Worm (Caenorhabditis elegans) whole organism, late embryonic: ENCODE measurements around the gene W08A12.2.

ENCODE experiments used
- C08G9.2 ChIP-seq: sonication (generic microtip); optimal IDR thresholded peaks from 2 replicates; lab custom pipeline; 2016; ENCODE audit warnings: mild to moderate bottlenecking, missing genetic modification characterization, moderate library complexity, missing compliant biosample characterization
- C38D4.7 ChIP-seq: fragments of 200-800 bp; sonication (Bioruptor generic); optimal IDR thresholded peaks from 2 replicates; lab custom pipeline; 2018; ENCODE audit warnings: mild to moderate bottlenecking, missing genetic modification characterization, moderate library complexity, missing compliant biosample characterization
- F13H6.1 ChIP-seq: sonication (generic microtip); optimal IDR thresholded peaks from 2 replicates; lab custom pipeline; 2016; ENCODE audit warnings: missing genetic modification characterization, missing compliant biosample characterization
- T23F11.4 ChIP-seq: fragments of 200-800 bp; sonication (Bioruptor generic); optimal IDR thresholded peaks from 2 replicates; lab custom pipeline; 2018; ENCODE audit warnings: mild to moderate bottlenecking, missing genetic modification characterization, missing compliant biosample characterization
- Y22D7AL.16 ChIP-seq: sonication (generic microtip); optimal IDR thresholded peaks from 2 replicates; lab custom pipeline; 2016; ENCODE audit warnings: missing genetic modification characterization, missing compliant biosample characterization
- ahr-1 ChIP-seq: sonication (generic microtip); optimal IDR thresholded peaks from 2 replicates; lab custom pipeline; 2016; ENCODE audit warnings: missing genetic modification characterization, missing compliant biosample characterization
- ama-1 ChIP-seq: fragments of 150-350 bp; optimal IDR thresholded peaks from 2 replicates; lab custom pipeline; 2014
- ceh-14 ChIP-seq: sonication (generic microtip); optimal IDR thresholded peaks from 2 replicates; lab custom pipeline; 2016; ENCODE audit warnings: missing genotype, missing genetic modification characterization, missing compliant biosample characterization
- ceh-18 ChIP-seq: sonication (generic microtip); optimal IDR thresholded peaks from 2 replicates; lab custom pipeline; 2016; ENCODE audit warnings: missing genetic modification characterization, missing compliant biosample characterization
- ceh-22 ChIP-seq: sonication (generic microtip); optimal IDR thresholded peaks from 2 replicates; lab custom pipeline; 2017; ENCODE audit warnings: missing biosample characterization, missing genetic modification characterization
- ceh-34 ChIP-seq: sonication (generic microtip); optimal IDR thresholded peaks from 2 replicates; lab custom pipeline; 2016; ENCODE audit warnings: mild to moderate bottlenecking, missing genetic modification characterization, missing compliant biosample characterization
- ceh-45 ChIP-seq: fragments of 200-800 bp; sonication (Bioruptor generic); IDR thresholded peaks from 2 replicates; pipeline ENCODE4 v1.3.6; 2022; ENCODE audit warnings: missing genetic modification reagents, missing genetic modification characterization, missing compliant biosample characterization
- dmd-4 ChIP-seq: sonication (generic microtip); optimal IDR thresholded peaks from 2 replicates; lab custom pipeline; 2016; ENCODE audit warnings: borderline replicate concordance, missing genetic modification characterization, missing compliant biosample characterization
- eyg-1 ChIP-seq: sonication (generic microtip); optimal IDR thresholded peaks from 2 replicates; lab custom pipeline; 2016; ENCODE audit warnings: missing genotype, missing genetic modification characterization, missing compliant biosample characterization
- fkh-10 ChIP-seq: fragments of 150-350 bp; optimal IDR thresholded peaks from 2 replicates; lab custom pipeline; 2014; ENCODE audit warnings: missing biosample characterization, missing genetic modification reagents, missing genetic modification characterization
- fkh-6 ChIP-seq: sonication (generic microtip); optimal IDR thresholded peaks from 2 replicates; lab custom pipeline; 2016; ENCODE audit warnings: missing genetic modification characterization, missing compliant biosample characterization
- gmeb-2 ChIP-seq: sonication (generic microtip); optimal IDR thresholded peaks from 2 replicates; lab custom pipeline; 2016; ENCODE audit warnings: missing genetic modification characterization, inconsistent platforms, missing compliant biosample characterization
- hlh-13 ChIP-seq: fragments of 200-800 bp; sonication (Bioruptor generic); optimal IDR thresholded peaks from 2 replicates; lab custom pipeline; 2018; ENCODE audit warnings: mild to moderate bottlenecking, missing genetic modification characterization, missing compliant biosample characterization
- hlh-30 ChIP-seq: sonication (generic microtip); optimal IDR thresholded peaks from 2 replicates; lab custom pipeline; 2017; ENCODE audit warnings: antibody characterized with exemption, missing genetic modification characterization, missing compliant biosample characterization; ENCODE audit not compliant: insufficient read depth
- hlh-8 ChIP-seq: sonication (generic microtip); optimal IDR thresholded peaks from 2 replicates; lab custom pipeline; 2016; ENCODE audit warnings: missing genotype, missing genetic modification characterization, missing compliant biosample characterization
- lin-11 ChIP-seq: fragments of 200-800 bp; sonication (Bioruptor generic); optimal IDR thresholded peaks from 2 replicates; lab custom pipeline; 2018; ENCODE audit warnings: mild to moderate bottlenecking, missing genetic modification characterization, missing compliant biosample characterization
- madf-2 ChIP-seq: sonication (generic microtip); optimal IDR thresholded peaks from 2 replicates; lab custom pipeline; 2017; ENCODE audit warnings: missing genetic modification characterization, missing compliant biosample characterization
- nfya-1 ChIP-seq: sonication (generic microtip); optimal IDR thresholded peaks from 2 replicates; lab custom pipeline; 2017; ENCODE audit warnings: missing genetic modification characterization, mild to moderate bottlenecking, missing compliant biosample characterization, antibody characterized with exemption, moderate library complexity
- nhr-232 ChIP-seq: sonication (generic microtip); optimal IDR thresholded peaks from 2 replicates; lab custom pipeline; 2016; ENCODE audit warnings: missing genetic modification characterization, missing compliant biosample characterization
- odd-2 ChIP-seq: sonication (generic microtip); optimal IDR thresholded peaks from 2 replicates; lab custom pipeline; 2017; ENCODE audit warnings: antibody characterized with exemption, mild to moderate bottlenecking, missing genetic modification characterization, missing compliant biosample characterization
- pha-2 ChIP-seq: sonication (generic microtip); optimal IDR thresholded peaks from 2 replicates; lab custom pipeline; 2017; ENCODE audit warnings: mild to moderate bottlenecking, missing genetic modification characterization, missing compliant biosample characterization
- pha-4 ChIP-seq: fragments of 150-350 bp; optimal IDR thresholded peaks from 2 replicates; lab custom pipeline; 2018; ENCODE audit warnings: missing biosample characterization, missing genetic modification reagents, missing genetic modification characterization
- pqm-1 ChIP-seq: sonication (generic microtip); optimal IDR thresholded peaks from 2 replicates; lab custom pipeline; 2016; ENCODE audit warnings: missing genetic modification characterization, missing compliant biosample characterization
- pros-1 ChIP-seq: fragments of 150-350 bp; optimal IDR thresholded peaks from 2 replicates; lab custom pipeline; 2014; ENCODE audit warnings: missing biosample characterization, missing genetic modification reagents, missing genetic modification characterization
- rnt-1 ChIP-seq: sonication (generic microtip); optimal IDR thresholded peaks from 2 replicates; lab custom pipeline; 2016; ENCODE audit warnings: missing genetic modification characterization, missing compliant biosample characterization
- sox-2 ChIP-seq: fragments of 200-800 bp; sonication (Bioruptor generic); IDR thresholded peaks from 2 replicates; pipeline ENCODE4 v1.3.6; 2022; ENCODE audit warnings: missing genetic modification reagents, missing genetic modification characterization, missing compliant biosample characterization
- syd-9 ChIP-seq: sonication (generic microtip); optimal IDR thresholded peaks from 2 replicates; lab custom pipeline; 2016; ENCODE audit warnings: mild to moderate bottlenecking, missing genetic modification characterization, moderate library complexity, missing compliant biosample characterization
- tbx-2 ChIP-seq: sonication (generic microtip); optimal IDR thresholded peaks from 2 replicates; lab custom pipeline; 2016; ENCODE audit warnings: missing genetic modification characterization, missing compliant biosample characterization
- ttx-3 ChIP-seq: sonication (generic microtip); optimal IDR thresholded peaks from 2 replicates; lab custom pipeline; 2016; ENCODE audit warnings: missing genetic modification reagents, missing genetic modification characterization, missing compliant biosample characterization
- unc-3 ChIP-seq, 2 experiments: fragments of 200-800 bp in 1 of 2; sonication (Bioruptor generic) in 1 of 2; sonication (generic microtip) in 1 of 2; conservative IDR thresholded peaks in 1 of 2; optimal IDR thresholded peaks in 1 of 2; 2 replicates each; pipeline versions ENCODE4 v1.3.6 to Lab custom; 2016 to 2022; ENCODE audit warnings: missing compliant biosample characterization in 2 of 2, missing genetic modification characterization in 2 of 2, missing genetic modification reagents in 1 of 2
- unc-55 ChIP-seq: sonication (generic microtip); optimal IDR thresholded peaks from 2 replicates; lab custom pipeline; 2017; ENCODE audit warnings: missing biosample characterization, missing genetic modification reagents, missing genetic modification characterization
- unc-86 ChIP-seq: sonication (generic microtip); optimal IDR thresholded peaks from 2 replicates; lab custom pipeline; 2016; ENCODE audit warnings: missing genetic modification characterization, missing compliant biosample characterization
- zip-5 ChIP-seq: sonication (generic microtip); optimal IDR thresholded peaks from 2 replicates; lab custom pipeline; 2016; ENCODE audit warnings: missing genetic modification characterization, missing compliant biosample characterization

Gene W08A12.2

DNA sequence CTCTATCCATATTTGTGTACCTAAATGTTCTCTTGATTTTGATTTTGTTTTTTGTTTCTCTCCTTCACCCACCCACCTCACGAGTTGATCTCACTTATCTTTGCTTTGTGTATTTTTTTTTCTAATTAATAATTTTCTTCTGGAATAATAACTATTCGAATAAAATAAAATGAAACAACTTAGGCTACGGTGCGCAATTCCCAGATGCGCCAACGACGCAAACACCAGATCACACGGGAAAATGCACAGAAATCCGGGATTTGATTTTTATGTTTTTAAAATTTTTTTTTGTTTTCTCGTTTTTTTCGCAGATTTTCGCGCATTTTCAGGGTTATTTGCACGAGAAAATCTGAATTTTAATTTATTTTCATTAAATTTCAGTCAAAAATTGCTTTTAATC lies 600 bp upstream of the W08A12.2 start:
- TF ChIP-seq ceh-22 (tag; lab: Kevin White, UChicago) (no peak), fkh-6 (tag; lab: Kevin White, UChicago) (no peak), dmd-4 (no peak), ttx-3 (tag; lab: Kevin White, UChicago) (no peak), odd-2 (tag; lab: Kevin White, UChicago) (no peak), ceh-34 (tag; lab: Kevin White, UChicago) (no peak), pha-4 (tag; lab: Kevin White, UChicago) (no peak), eyg-1 (tag; lab: Kevin White, UChicago) (no peak), unc-3 (GFP tag; conservative IDR thresholded peaks at IDR 0.05; lab: Robert Waterston, UW) (no peak), unc-3 (tag; optimal IDR thresholded peaks at IDR 0.05; lab: Kevin White, UChicago) (no peak), C38D4.7 (GFP tag; lab: Kevin White, UChicago) (no peak), syd-9 (tag; lab: Kevin White, UChicago) (no peak), pros-1 (tag; lab: Kevin White, UChicago) (no peak), ahr-1 (tag; lab: Kevin White, UChicago) (no peak), madf-2 (tag; lab: Kevin White, UChicago) (no peak), zip-5 (no peak), T23F11.4 (no peak), lin-11 (no peak)

DNA sequence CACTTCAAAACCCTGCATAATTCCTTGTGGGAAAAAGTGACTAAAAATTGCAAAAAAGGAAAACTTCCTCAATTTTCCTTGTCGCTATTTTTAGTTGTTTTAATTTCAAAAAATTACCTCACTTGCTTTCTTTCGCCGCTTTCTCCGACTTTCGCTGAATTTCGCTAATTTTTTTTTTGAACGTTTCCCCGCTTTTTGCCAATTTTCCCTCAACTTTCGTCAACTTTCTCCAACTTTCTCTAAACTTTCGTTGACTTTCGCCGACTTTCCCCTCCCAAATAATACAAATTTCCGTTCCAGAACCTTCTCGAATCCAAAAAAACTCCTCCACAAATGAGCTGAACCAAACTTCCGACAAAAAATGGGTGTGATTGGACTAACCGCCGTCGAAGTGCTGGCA lies 3.1 kb downstream of the W08A12.2 start, which contains the start of gene W08A12.3:
Gene W08A12.3 (plus strand): TSS at position 301 of the 400 bp plus-strand sequence.
- TF ChIP-seq unc-55, result no peak
- no peak for TF ChIP-seq fkh-6 (tag; lab: Kevin White, UChicago)
- TF ChIP-seq ama-1 (lab: Kevin White, UChicago), result no peak
- TF ChIP-seq madf-2 (tag; lab: Kevin White, UChicago), result no peak
- TF ChIP-seq ceh-34 (tag; lab: Kevin White, UChicago), result no peak
- TF ChIP-seq ceh-18 (tag; lab: Kevin White, UChicago), result no peak
- no peak for TF ChIP-seq odd-2 (tag; lab: Kevin White, UChicago)
- no peak for TF ChIP-seq fkh-10 (GFP tag; lab: Kevin White, UChicago)
- TF ChIP-seq hlh-13, result no peak

DNA sequence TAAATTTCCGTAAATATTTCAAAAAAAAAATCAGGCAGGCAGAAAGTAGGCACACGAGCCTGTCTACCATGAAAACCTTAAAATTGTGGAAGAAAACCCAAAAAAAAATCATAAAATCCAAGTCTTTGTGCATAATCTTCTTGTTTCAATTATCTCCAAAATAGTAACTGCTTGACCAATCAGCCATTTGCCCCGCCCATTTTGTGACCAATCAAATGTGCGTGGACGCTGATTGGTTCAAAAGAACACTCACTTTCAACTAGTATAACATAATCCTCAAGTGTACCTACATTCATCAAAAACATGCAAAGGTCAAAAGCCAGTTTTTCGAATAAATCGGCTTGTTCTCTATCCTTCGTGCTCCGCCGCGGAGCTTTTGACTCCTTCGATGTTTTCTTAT lies 7.2 kb downstream of the W08A12.2 start:
- TF ChIP-seq F13H6.1 (tag; lab: Kevin White, UChicago) (no peak), fkh-10 (GFP tag; lab: Kevin White, UChicago) (no peak), unc-86 (tag; lab: Kevin White, UChicago) (no peak), sox-2 (GFP tag; lab: Robert Waterston, UW) (no peak), pha-4 (tag; lab: Kevin White, UChicago) (no peak), ceh-14 (no peak), nfya-1 (tag; lab: Kevin White, UChicago) (peak; percentile 52), ceh-45 (no peak), C08G9.2 (tag; lab: Kevin White, UChicago) (no peak)

DNA sequence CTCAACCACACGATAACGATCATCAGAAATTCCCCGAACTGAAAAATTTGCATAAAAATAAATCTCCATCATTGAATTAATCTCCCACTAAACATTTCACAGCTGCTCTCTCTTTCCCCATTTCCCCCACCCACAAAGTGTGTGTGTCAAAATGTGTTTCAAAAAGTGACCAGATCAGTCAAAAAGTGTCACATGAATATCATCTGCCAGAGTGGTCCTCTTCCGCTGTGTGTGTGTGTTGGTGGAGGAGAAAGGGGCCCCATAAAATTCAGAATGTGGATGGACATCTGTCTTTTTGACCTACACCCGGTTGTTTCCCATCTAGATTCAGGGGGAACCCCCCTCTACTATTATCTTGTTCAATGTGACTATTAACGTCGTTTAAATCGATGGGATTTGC lies 8.5 kb downstream of the W08A12.2 start:
- TF ChIP-seq pqm-1 (no peak), nfya-1 (tag; lab: Kevin White, UChicago) (peak; percentile 5), C38D4.7 (GFP tag; lab: Kevin White, UChicago) (no peak), unc-55 (peak; percentile 89), hlh-8 (peak; percentile 57), Y22D7AL.16 (no peak), hlh-30 (peak; percentile 28), tbx-2 (no peak), pros-1 (tag; lab: Kevin White, UChicago) (no peak), nhr-232 (tag; lab: Kevin White, UChicago) (no peak), gmeb-2 (tag; lab: Kevin White, UChicago) (no peak), ceh-18 (tag; lab: Kevin White, UChicago) (peak; percentile 41), pha-2 (tag; lab: Kevin White, UChicago) (no peak), rnt-1 (tag; lab: Kevin White, UChicago) (peak; percentile 6), fkh-6 (tag; lab: Kevin White, UChicago) (no peak)
- TF ChIP-seq, all 69 proteins: peak for 6
